Fruit fly (Drosophila melanogaster) whole organism, embryonic: Measurements from ENCODE around the gene zen2.
A peak's percentile ranks its signal among the peaks of the same experiment; 100 is the strongest.

Source experiments
- BtbVII ChIP-seq: fragments of 200-800 bp; sonication (Bioruptor generic); optimal IDR thresholded peaks from 3 replicates; lab custom pipeline; 2017; ENCODE audit warnings: missing biosample characterization, mild to moderate bottlenecking, missing genetic modification characterization
- CG1024 ChIP-seq: fragments of 200-800 bp; sonication (Bioruptor generic); IDR thresholded peaks from 2 replicates; pipeline ENCODE4 v1.3.6; 2022; ENCODE audit warnings: missing biosample characterization, missing genetic modification characterization
- CG10431 ChIP-seq: fragments of 200-800 bp; sonication (Bioruptor generic); optimal IDR thresholded peaks from 3 replicates; lab custom pipeline; 2018; ENCODE audit warnings: missing biosample characterization, mild to moderate bottlenecking, missing genetic modification characterization
- CG10543 ChIP-seq: fragments of 200-800 bp; sonication (Bioruptor generic); optimal IDR thresholded peaks from 3 replicates; lab custom pipeline; 2017; ENCODE audit warnings: missing biosample characterization, mild to moderate bottlenecking, missing genetic modification characterization, moderate library complexity
- CG10959 ChIP-seq: fragments of 200-800 bp; sonication (Bioruptor generic); IDR thresholded peaks from 2 replicates; pipeline ENCODE4 v1.3.6; 2022; ENCODE audit warnings: missing biosample characterization, missing genetic modification characterization
- CG10979 ChIP-seq: fragments of 200-800 bp; sonication (Bioruptor generic); optimal IDR thresholded peaks from 2 replicates; lab custom pipeline; 2018; ENCODE audit warnings: missing biosample characterization, mild to moderate bottlenecking, missing genetic modification characterization, moderate library complexity
- CG11398 ChIP-seq: fragments of 200-800 bp; sonication (Bioruptor generic); optimal IDR thresholded peaks from 2 replicates; lab custom pipeline; 2016; ENCODE audit warnings: missing biosample characterization, missing genetic modification characterization
- CG11695 ChIP-seq: fragments of 200-800 bp; sonication (Bioruptor generic); IDR thresholded peaks from 3 replicates; pipeline ENCODE4 v1.3.6; 2022; ENCODE audit warnings: missing biosample characterization, missing genetic modification characterization
- CG11696 ChIP-seq: fragments of 200-800 bp; sonication (Bioruptor generic); IDR thresholded peaks from 2 replicates; pipeline ENCODE4 v1.3.6; 2022; ENCODE audit warnings: missing biosample characterization, missing genetic modification characterization
- CG12659 ChIP-seq: fragments of 200-800 bp; sonication (Bioruptor generic); optimal IDR thresholded peaks from 3 replicates; lab custom pipeline; 2017; ENCODE audit warnings: mild to moderate bottlenecking, missing biosample characterization, missing genetic modification reagents, missing genetic modification characterization
- CG13775 ChIP-seq: fragments of 200-800 bp; sonication (Bioruptor generic); optimal IDR thresholded peaks from 3 replicates; lab custom pipeline; 2017; ENCODE audit warnings: missing biosample characterization, mild to moderate bottlenecking, missing genetic modification characterization
- CG14050 ChIP-seq: fragments of 200-800 bp; sonication (Bioruptor generic); IDR thresholded peaks from 3 replicates; pipeline ENCODE4 v1.3.6; 2022; ENCODE audit warnings: missing biosample characterization, missing genetic modification characterization
- CG14860 ChIP-seq: fragments of 200-800 bp; sonication (Bioruptor generic); IDR thresholded peaks from 3 replicates; pipeline ENCODE4 v1.3.6; 2022; ENCODE audit warnings: missing biosample characterization, missing genetic modification characterization; ENCODE audit not compliant: partially characterized antibody
- CG16779 ChIP-seq: fragments of 200-800 bp; sonication (Bioruptor generic); IDR thresholded peaks from 2 replicates; pipeline ENCODE4 v1.3.6; 2022; ENCODE audit warnings: missing biosample characterization, missing genetic modification characterization
- CG2875 ChIP-seq: fragments of 200-800 bp; sonication (Bioruptor generic); optimal IDR thresholded peaks from 2 replicates; lab custom pipeline; 2017; ENCODE audit warnings: missing biosample characterization, mild to moderate bottlenecking, missing genetic modification characterization, missing genetic modification reagents
- CG30403 ChIP-seq: fragments of 200-800 bp; sonication (Bioruptor generic); optimal IDR thresholded peaks from 3 replicates; lab custom pipeline; 2016; ENCODE audit warnings: missing biosample characterization, missing genetic modification characterization
- CG43689 ChIP-seq: fragments of 200-800 bp; sonication (Bioruptor generic); IDR thresholded peaks from 2 replicates; pipeline ENCODE4 v1.3.6; 2022; ENCODE audit warnings: missing biosample characterization, missing genetic modification characterization
- CG5180 ChIP-seq: fragments of 200-800 bp; sonication (Bioruptor generic); optimal IDR thresholded peaks from 3 replicates; lab custom pipeline; 2017; ENCODE audit warnings: missing biosample characterization, missing genetic modification characterization, mild to moderate bottlenecking, moderate library complexity, missing genetic modification reagents
- CG6272 ChIP-seq: fragments of 200-800 bp; sonication (Bioruptor generic); IDR thresholded peaks from 2 replicates; pipeline ENCODE4 v1.3.6; 2022; ENCODE audit warnings: missing biosample characterization, missing genetic modification characterization
- CG6689 ChIP-seq: fragments of 200-800 bp; sonication (Bioruptor generic); IDR thresholded peaks from 2 replicates; pipeline ENCODE4 v1.3.6; 2022; ENCODE audit warnings: missing biosample characterization, missing genetic modification characterization
- CG6854 ChIP-seq: fragments of 200-800 bp; sonication (Bioruptor generic); optimal IDR thresholded peaks from 3 replicates; lab custom pipeline; 2017; ENCODE audit warnings: missing biosample characterization, mild to moderate bottlenecking, missing genetic modification characterization
- CG9609 ChIP-seq: fragments of 200-800 bp; sonication (Bioruptor generic); optimal IDR thresholded peaks from 3 replicates; lab custom pipeline; 2016; ENCODE audit warnings: missing biosample characterization, missing genetic modification characterization
- CG9727 ChIP-seq: fragments of 200-800 bp; sonication (Bioruptor generic); optimal IDR thresholded peaks from 3 replicates; lab custom pipeline; 2017; ENCODE audit warnings: missing biosample characterization, mild to moderate bottlenecking, missing genetic modification characterization
- CG9876 ChIP-seq: fragments of 200-800 bp; sonication (Bioruptor generic); optimal IDR thresholded peaks from 2 replicates; lab custom pipeline; 2016; ENCODE audit warnings: missing biosample characterization, missing genetic modification characterization
- CoRest ChIP-seq: fragments of 200-800 bp; sonication (Bioruptor generic); optimal IDR thresholded peaks from 3 replicates; lab custom pipeline; 2018; ENCODE audit warnings: missing biosample characterization, mild to moderate bottlenecking, missing genetic modification characterization, moderate library complexity
- D19A ChIP-seq: fragments of 200-800 bp; optimal IDR thresholded peaks from 3 replicates; lab custom pipeline; 2019; ENCODE audit warnings: missing biosample characterization, mild to moderate bottlenecking, missing genetic modification characterization, moderate library complexity
- Dbx ChIP-seq: fragments of 200-800 bp; sonication (Bioruptor generic); IDR thresholded peaks from 3 replicates; pipeline ENCODE4 v1.3.6; 2022; ENCODE audit warnings: missing biosample characterization, missing genetic modification characterization
- H2.0 ChIP-seq: fragments of 200-800 bp; sonication (Bioruptor generic); IDR thresholded peaks from 2 replicates; pipeline ENCODE4 v1.3.6; 2022; ENCODE audit warnings: missing biosample characterization, missing genetic modification characterization
- HHEX ChIP-seq: fragments of 200-800 bp; sonication (Bioruptor generic); optimal IDR thresholded peaks from 3 replicates; lab custom pipeline; 2017; ENCODE audit warnings: missing biosample characterization, mild to moderate bottlenecking, missing genetic modification characterization, missing genetic modification reagents
- Sin3A ChIP-seq: fragments of >200 bp; optimal IDR thresholded peaks from 2 replicates; lab custom pipeline; 2018
- Vsx1 ChIP-seq: fragments of 200-800 bp; sonication (Bioruptor generic); optimal IDR thresholded peaks from 2 replicates; lab custom pipeline; 2017; ENCODE audit warnings: missing biosample characterization, mild to moderate bottlenecking, missing genetic modification characterization, missing genetic modification reagents
- ara ChIP-seq: fragments of 200-800 bp; sonication (Bioruptor generic); IDR thresholded peaks from 2 replicates; pipeline ENCODE4 v1.3.6; 2022; ENCODE audit warnings: missing biosample characterization, missing genetic modification characterization
- ase ChIP-seq: fragments of 200-800 bp; sonication (Bioruptor generic); IDR thresholded peaks from 3 replicates; pipeline ENCODE4 v1.3.6; 2022; ENCODE audit warnings: missing biosample characterization, missing genetic modification characterization
- bsh ChIP-seq, 2 experiments: fragments of 200-800 bp; sonication (Bioruptor generic); optimal IDR thresholded peaks; 2 replicates each; lab custom pipeline; 2017 to 2018; ENCODE audit warnings: mild to moderate bottlenecking in 2 of 2, missing biosample characterization in 2 of 2, missing genetic modification characterization in 2 of 2, moderate library complexity in 1 of 2
- cato ChIP-seq: fragments of 200-800 bp; sonication (Bioruptor generic); optimal IDR thresholded peaks from 2 replicates; lab custom pipeline; 2016; ENCODE audit warnings: missing biosample characterization, missing genetic modification characterization, borderline replicate concordance
- disco-r ChIP-seq: fragments of 200-800 bp; sonication (Bioruptor generic); optimal IDR thresholded peaks from 2 replicates; lab custom pipeline; 2016; ENCODE audit warnings: missing biosample characterization, missing genetic modification characterization
- dmrt99B ChIP-seq: fragments of 200-800 bp; sonication (Bioruptor generic); optimal IDR thresholded peaks from 2 replicates; lab custom pipeline; 2018; ENCODE audit warnings: missing biosample characterization, mild to moderate bottlenecking, missing genetic modification characterization, moderate library complexity
- dysf ChIP-seq: fragments of 200-800 bp; sonication (Bioruptor generic); IDR thresholded peaks from 3 replicates; pipeline ENCODE4 v1.3.6; 2022; ENCODE audit warnings: missing biosample characterization, missing genetic modification characterization
- ems ChIP-seq: fragments of 200-800 bp; sonication (Bioruptor generic); optimal IDR thresholded peaks from 3 replicates; lab custom pipeline; 2016; ENCODE audit warnings: missing biosample characterization, missing genetic modification characterization
- eyg ChIP-seq: fragments of 200-800 bp; sonication (Bioruptor generic); optimal IDR thresholded peaks from 3 replicates; lab custom pipeline; 2016; ENCODE audit warnings: missing biosample characterization, missing genetic modification characterization
- fd3F ChIP-seq: fragments of 200-800 bp; sonication (Bioruptor generic); optimal IDR thresholded peaks from 2 replicates; lab custom pipeline; 2018; ENCODE audit warnings: missing biosample characterization, mild to moderate bottlenecking, missing genetic modification characterization, moderate library complexity
- fru ChIP-seq: fragments of >200 bp; optimal IDR thresholded peaks from 2 replicates; lab custom pipeline; 2017
- fu2 ChIP-seq: fragments of 200-800 bp; sonication (Bioruptor generic); optimal IDR thresholded peaks from 2 replicates; lab custom pipeline; 2016; ENCODE audit warnings: missing biosample characterization, missing genetic modification characterization
- gt ChIP-seq: fragments of 200-800 bp; sonication (Bioruptor generic); IDR thresholded peaks from 2 replicates; pipeline ENCODE4 v1.3.6; 2022; ENCODE audit warnings: missing biosample characterization, missing genetic modification characterization
- h ChIP-seq: fragments of >200 bp; optimal IDR thresholded peaks from 2 replicates; lab custom pipeline; 2017
- ham ChIP-seq: fragments of 200-800 bp; sonication (Bioruptor generic); IDR thresholded peaks from 2 replicates; pipeline ENCODE4 v1.3.6; 2022; ENCODE audit warnings: missing biosample characterization, missing genetic modification characterization
- her ChIP-seq: fragments of 200-800 bp; sonication (Bioruptor generic); optimal IDR thresholded peaks from 2 replicates; lab custom pipeline; 2016; ENCODE audit warnings: missing biosample characterization, missing genetic modification characterization
- kay ChIP-seq: fragments of 200-800 bp; sonication (Bioruptor generic); optimal IDR thresholded peaks from 2 replicates; lab custom pipeline; 2016; ENCODE audit warnings: missing biosample characterization, missing genetic modification characterization
- org-1 ChIP-seq: fragments of 200-800 bp; sonication (Bioruptor generic); optimal IDR thresholded peaks from 2 replicates; lab custom pipeline; 2017; ENCODE audit warnings: missing biosample characterization, missing genetic modification characterization
- peb ChIP-seq: fragments of 200-800 bp; sonication (Bioruptor generic); IDR thresholded peaks from 2 replicates; pipeline ENCODE4 v1.3.6; 2022; ENCODE audit warnings: missing biosample characterization, missing genetic modification characterization
- sens ChIP-seq: fragments of 200-800 bp; sonication (Bioruptor generic); peaks from one replicate; lab custom pipeline; 2016; ENCODE audit warnings: missing biosample characterization, missing genetic modification characterization
- tll ChIP-seq, 2 experiments: fragments of 200-800 bp in 1 of 2; fragments of >200 bp in 1 of 2; sonication (Bioruptor generic) in 1 of 2; optimal IDR thresholded peaks; 2 replicates each; lab custom pipeline; 2017 to 2019; ENCODE audit warnings: missing biosample characterization in 2 of 2, missing genetic modification characterization in 2 of 2, mild to moderate bottlenecking in 1 of 2, moderate library complexity in 1 of 2
- tna ChIP-seq: fragments of 200-800 bp; sonication (Bioruptor generic); IDR thresholded peaks from 2 replicates; pipeline ENCODE4 v1.3.6; 2022; ENCODE audit warnings: missing biosample characterization, missing genetic modification characterization; ENCODE audit not compliant: partially characterized antibody
- zfh2 ChIP-seq: fragments of 200-800 bp; sonication (Bioruptor generic); optimal IDR thresholded peaks from 2 replicates; lab custom pipeline; 2016; ENCODE audit warnings: missing biosample characterization, missing genetic modification characterization

Gene zen2

DNA sequence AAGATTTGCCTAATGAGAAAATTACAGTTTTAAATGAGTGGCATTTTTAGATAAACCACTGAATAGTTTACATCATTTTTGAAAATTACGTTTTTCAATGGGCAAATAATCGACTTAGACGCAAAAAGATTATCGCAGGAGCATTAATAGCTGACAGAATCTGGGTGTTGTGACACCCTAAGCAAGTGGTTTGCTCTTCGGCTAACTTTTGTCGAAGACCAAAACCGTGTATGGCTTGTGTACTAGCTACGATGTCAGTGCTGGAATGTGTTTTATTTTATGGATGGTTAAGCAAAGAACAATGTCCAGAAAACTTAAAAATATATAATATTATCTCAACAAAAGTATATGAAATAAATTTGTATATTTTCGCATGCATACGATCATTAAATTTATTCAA lies 35.1 kb downstream of the zen2 start (continued):
- TF ChIP-seq CG9727 (GFP tag; lab: Kevin White, UChicago) (no peak), kay (GFP tag; lab: Kevin White, UChicago) (no peak), gt (no peak), CG11696 (GFP tag; lab: Robert Waterston, UW) (no peak), CG1024 (GFP tag; lab: Robert Waterston, UW) (no peak), CG2875 (GFP tag; lab: Kevin White, UChicago) (no peak), CG13775 (GFP tag; lab: Kevin White, UChicago) (no peak), H2.0 (no peak), fru (lab: Kevin White, UChicago) (no peak), tna (GFP tag; lab: Robert Waterston, UW) (no peak), dysf (GFP tag; lab: Robert Waterston, UW) (no peak), CG10959 (GFP tag; lab: Robert Waterston, UW) (no peak), CG5180 (no peak), Dbx (no peak), org-1 (GFP tag; lab: Kevin White, UChicago) (no peak), sens (GFP tag; lab: Kevin White, UChicago) (peak; percentile 39), fd3F (GFP tag; lab: Kevin White, UChicago) (no peak), CG6689 (GFP tag; lab: Robert Waterston, UW) (no peak), CG10543 (no peak), Sin3A (no peak), D19A (tag; lab: Kevin White, UChicago) (no peak), CG10979 (no peak), ham (no peak), HHEX (no peak), CG14050 (no peak), bsh (GFP tag; optimal IDR thresholded peaks at IDR 0.05; lab: Kevin White, UChicago) (no peak), peb (no peak), ara (no peak), CG6272 (no peak), CG12659 (GFP tag; lab: Kevin White, UChicago) (no peak), CG11398 (GFP tag; lab: Kevin White, UChicago) (no peak), CG10431 (no peak), CoRest (tag; lab: Kevin White, UChicago) (peak; percentile 57), cato (GFP tag; lab: Kevin White, UChicago) (no peak), disco-r (GFP tag; lab: Kevin White, UChicago) (no peak), ems (GFP tag; lab: Kevin White, UChicago) (no peak), tll (GFP tag; optimal IDR thresholded peaks at IDR 0.05; lab: Kevin White, UChicago) (no peak), CG9609 (GFP tag; lab: Kevin White, UChicago) (no peak), eyg (GFP tag; lab: Kevin White, UChicago) (no peak), dmrt99B (no peak), zfh2 (GFP tag; lab: Kevin White, UChicago) (no peak), CG11695 (no peak), fu2 (GFP tag; lab: Kevin White, UChicago) (no peak), CG9876 (GFP tag; lab: Kevin White, UChicago) (no peak), CG30403 (GFP tag; lab: Kevin White, UChicago) (peak; percentile 3), CG6854 (GFP tag; lab: Kevin White, UChicago) (no peak), BtbVII (GFP tag; lab: Kevin White, UChicago) (no peak), CG16779 (no peak), CG14860 (no peak), CG43689 (no peak), h (lab: Kevin White, UChicago) (no peak), Vsx1 (GFP tag; lab: Kevin White, UChicago) (no peak), her (GFP tag; lab: Kevin White, UChicago) (no peak), ase (GFP tag; lab: Robert Waterston, UW) (no peak)
